Worm (Caenorhabditis elegans) whole organism, L4 larva: ENCODE data around the gene H03A11.13.

ENCODE experiments used
- D1046.2 ChIP-seq: fragments of 200-800 bp; sonication (Bioruptor generic); IDR thresholded peaks from 2 replicates; pipeline ENCODE4 v1.3.6; 2022; ENCODE audit warnings: missing genetic modification characterization, missing compliant biosample characterization
- F10B5.3 ChIP-seq: sonication (generic microtip); optimal IDR thresholded peaks from 2 replicates; lab custom pipeline; 2016; ENCODE audit warnings: mild to moderate bottlenecking, missing genetic modification characterization, missing compliant biosample characterization
- F26F4.8 ChIP-seq: fragments of 200-800 bp; sonication (Bioruptor generic); conservative IDR thresholded peaks from 2 replicates; pipeline ENCODE4 v1.3.6; 2022; ENCODE audit warnings: missing genetic modification characterization, missing compliant biosample characterization
- F49E8.2 ChIP-seq: sonication (generic microtip); optimal IDR thresholded peaks from 2 replicates; lab custom pipeline; 2016; ENCODE audit warnings: missing compliant biosample characterization, mild to moderate bottlenecking, missing genetic modification characterization, borderline replicate concordance
- T26A8.4 ChIP-seq: fragments of 200-800 bp; sonication (Bioruptor generic); IDR thresholded peaks from 2 replicates; pipeline ENCODE4 v1.3.6; 2022; ENCODE audit warnings: missing genetic modification characterization, missing compliant biosample characterization
- Y75B8A.6 ChIP-seq: fragments of 200-800 bp; sonication (Bioruptor generic); IDR thresholded peaks from 2 replicates; pipeline ENCODE4 v1.3.6; 2022; ENCODE audit warnings: missing genetic modification reagents, missing genetic modification characterization, missing compliant biosample characterization
- ZK546.5 ChIP-seq, 2 experiments: sonication (generic microtip); optimal IDR thresholded peaks; 2 replicates each; lab custom pipeline; 2017; ENCODE audit warnings: missing biosample characterization in 2 of 2, missing genetic modification characterization in 2 of 2
- aha-1 ChIP-seq: fragments of 150-350 bp; peaks from one replicate; lab custom pipeline; 2014; ENCODE audit warnings: missing biosample characterization, missing genetic modification characterization
- aly-2 ChIP-seq: sonication (generic microtip); optimal IDR thresholded peaks from 2 replicates; lab custom pipeline; 2018; ENCODE audit warnings: missing biosample characterization, missing genetic modification characterization
- ceh-32 ChIP-seq: sonication (generic microtip); optimal IDR thresholded peaks from 2 replicates; lab custom pipeline; 2016; ENCODE audit warnings: mild to moderate bottlenecking, missing genetic modification characterization, missing compliant biosample characterization; ENCODE audit not compliant: poor library complexity
- ctbp-1 ChIP-seq: fragments of 200-800 bp; sonication (Bioruptor generic); IDR thresholded peaks from 2 replicates; pipeline ENCODE4 v1.3.6; 2022; ENCODE audit warnings: missing genetic modification reagents, missing genetic modification characterization, missing compliant biosample characterization
- daf-12 ChIP-seq: fragments of 150-350 bp; optimal IDR thresholded peaks from 2 replicates; lab custom pipeline; 2014; ENCODE audit warnings: missing biosample characterization, missing genetic modification reagents, missing genetic modification characterization
- daf-16 ChIP-seq, 3 experiments: sonication (generic microtip); optimal IDR thresholded peaks; 2 replicates each; lab custom pipeline; 2016 to 2017; ENCODE audit warnings: missing genetic modification characterization in 3 of 3, missing genetic modification reagents in 3 of 3, mild to moderate bottlenecking in 2 of 3, missing compliant biosample characterization in 2 of 3, missing biosample characterization in 1 of 3, moderate library complexity in 1 of 3
- daf-19 ChIP-seq: fragments of 200-800 bp; sonication (Bioruptor generic); conservative IDR thresholded peaks from 2 replicates; pipeline ENCODE4 v1.3.6; 2022; ENCODE audit warnings: missing genetic modification characterization, missing compliant biosample characterization
- daf-8 ChIP-seq: fragments of 200-800 bp; sonication (Bioruptor generic); IDR thresholded peaks from 2 replicates; pipeline ENCODE4 v1.3.6; 2022; ENCODE audit warnings: missing genetic modification characterization, missing compliant biosample characterization
- dmd-6 ChIP-seq: fragments of 200-800 bp; sonication (Bioruptor generic); IDR thresholded peaks from 2 replicates; pipeline ENCODE4 v1.3.6; 2022; ENCODE audit warnings: missing genetic modification reagents, missing genetic modification characterization, missing compliant biosample characterization
- duxl-1 ChIP-seq: sonication (generic microtip); optimal IDR thresholded peaks from 2 replicates; lab custom pipeline; 2016; ENCODE audit warnings: mild to moderate bottlenecking, missing genetic modification characterization, moderate library complexity, missing compliant biosample characterization; ENCODE audit not compliant: poor library complexity
- dve-1 ChIP-seq: sonication (generic microtip); optimal IDR thresholded peaks from 2 replicates; lab custom pipeline; 2017; ENCODE audit warnings: antibody characterized with exemption, mild to moderate bottlenecking, missing genetic modification characterization, missing compliant biosample characterization; ENCODE audit not compliant: insufficient read depth
- egl-43 ChIP-seq: fragments of 200-800 bp; sonication (Bioruptor generic); IDR thresholded peaks from 2 replicates; pipeline ENCODE4 v1.3.6; 2022; ENCODE audit warnings: missing genetic modification reagents, missing genetic modification characterization, missing compliant biosample characterization
- fkh-10 ChIP-seq: fragments of 150-350 bp; optimal IDR thresholded peaks from 2 replicates; lab custom pipeline; 2014; ENCODE audit warnings: missing biosample characterization, missing genetic modification reagents, missing genetic modification characterization
- hlh-30 ChIP-seq: sonication (generic microtip); optimal IDR thresholded peaks from 2 replicates; lab custom pipeline; 2017; ENCODE audit warnings: antibody characterized with exemption, mild to moderate bottlenecking, missing genetic modification characterization, missing compliant biosample characterization; ENCODE audit not compliant: insufficient read depth
- jun-1 ChIP-seq: fragments of 150-350 bp; optimal IDR thresholded peaks from 2 replicates; lab custom pipeline; 2014; ENCODE audit warnings: missing biosample characterization, missing genetic modification reagents, missing genetic modification characterization
- lim-7 ChIP-seq: fragments of 200-800 bp; sonication (Bioruptor generic); IDR thresholded peaks from 2 replicates; pipeline ENCODE4 v1.3.6; 2022; ENCODE audit warnings: missing genetic modification characterization, missing compliant biosample characterization
- lin-1 ChIP-seq: fragments of 200-800 bp; sonication (Bioruptor generic); IDR thresholded peaks from 2 replicates; pipeline ENCODE4 v1.3.6; 2022; ENCODE audit warnings: missing genetic modification reagents, missing genetic modification characterization, missing compliant biosample characterization
- lin-38 ChIP-seq: fragments of 200-800 bp; sonication (Bioruptor generic); IDR thresholded peaks from 2 replicates; pipeline ENCODE4 v1.3.6; 2022; ENCODE audit warnings: missing genetic modification reagents, missing genetic modification characterization, missing compliant biosample characterization
- lin-39 ChIP-seq: fragments of 150-350 bp; optimal IDR thresholded peaks from 2 replicates; lab custom pipeline; 2014; ENCODE audit warnings: missing biosample characterization, missing genetic modification reagents, missing genetic modification characterization
- mes-2 ChIP-seq: sonication (generic microtip); optimal IDR thresholded peaks from 2 replicates; lab custom pipeline; 2016; ENCODE audit warnings: missing genotype, mild to moderate bottlenecking, missing genetic modification characterization, missing compliant biosample characterization; ENCODE audit not compliant: poor library complexity, severe bottlenecking
- mxl-3 ChIP-seq: fragments of 200-800 bp; sonication (Bioruptor generic); optimal IDR thresholded peaks from 2 replicates; lab custom pipeline; 2018; ENCODE audit warnings: mild to moderate bottlenecking, missing genetic modification characterization, missing compliant biosample characterization
- nhr-28 ChIP-seq: fragments of 150-350 bp; optimal IDR thresholded peaks from 2 replicates; lab custom pipeline; 2014; ENCODE audit warnings: missing biosample characterization, missing genetic modification characterization
- nhr-42 ChIP-seq: fragments of 200-800 bp; sonication (Bioruptor generic); IDR thresholded peaks from 2 replicates; pipeline ENCODE4 v1.3.6; 2022; ENCODE audit warnings: missing genetic modification characterization, missing compliant biosample characterization
- nhr-77 ChIP-seq: fragments of 150-350 bp; optimal IDR thresholded peaks from 2 replicates; lab custom pipeline; 2014; ENCODE audit warnings: missing biosample characterization, missing genetic modification characterization
- pha-4 ChIP-seq, 2 experiments: fragments of 150-350 bp in 1 of 2; fragments of 200-800 bp in 1 of 2; sonication (Bioruptor generic) in 1 of 2; IDR thresholded peaks in 1 of 2; optimal IDR thresholded peaks in 1 of 2; 2 replicates each; pipeline versions ENCODE4 v1.3.6 to Lab custom; 2014 to 2022; ENCODE audit warnings: missing genetic modification characterization in 2 of 2, missing genetic modification reagents in 2 of 2, missing biosample characterization in 1 of 2, missing compliant biosample characterization in 1 of 2
- php-3 ChIP-seq: fragments of 200-800 bp; sonication (Bioruptor generic); IDR thresholded peaks from 2 replicates; pipeline ENCODE4 v1.3.6; 2022; ENCODE audit warnings: missing genetic modification reagents, missing genetic modification characterization, missing compliant biosample characterization
- pqm-1 ChIP-seq: sonication (generic microtip); optimal IDR thresholded peaks from 2 replicates; lab custom pipeline; 2017; ENCODE audit warnings: missing biosample characterization, missing genetic modification characterization
- sdz-12 ChIP-seq: fragments of 200-800 bp; sonication (Bioruptor generic); optimal IDR thresholded peaks from 2 replicates; lab custom pipeline; 2018; ENCODE audit warnings: mild to moderate bottlenecking, missing genetic modification characterization, missing compliant biosample characterization
- set-16 ChIP-seq: fragments of 200-800 bp; sonication (Bioruptor generic); IDR thresholded peaks from 2 replicates; pipeline ENCODE4 v1.3.6; 2022; ENCODE audit warnings: missing genetic modification reagents, missing genetic modification characterization, missing compliant biosample characterization
- snpc-1.2 ChIP-seq: fragments of 200-800 bp; sonication (Bioruptor generic); IDR thresholded peaks from 2 replicates; pipeline ENCODE4 v1.3.6; 2022; ENCODE audit warnings: missing genetic modification reagents, missing genetic modification characterization, missing compliant biosample characterization
- snpc-4 ChIP-seq: fragments of 150-350 bp; optimal IDR thresholded peaks from 2 replicates; lab custom pipeline; 2014; ENCODE audit warnings: missing biosample characterization, missing genetic modification characterization
- tra-1 ChIP-seq: fragments of 200-800 bp; sonication (Bioruptor generic); IDR thresholded peaks from 2 replicates; pipeline ENCODE4 v1.3.6; 2022; ENCODE audit warnings: missing genetic modification reagents, missing genetic modification characterization, missing compliant biosample characterization
- unc-62 ChIP-seq, 3 experiments: fragments of 150-350 bp in 1 of 3; sonication (generic microtip); optimal IDR thresholded peaks in 2 of 3; peaks in 1 of 3; 1 replicate in 1 of 3; 2 replicates in 2 of 3; lab custom pipeline; 2014 to 2017; ENCODE audit warnings: missing biosample characterization in 3 of 3, missing genetic modification characterization in 3 of 3, missing genetic modification reagents in 3 of 3, missing genotype in 1 of 3
- vab-7 ChIP-seq: fragments of 200-800 bp; sonication (Bioruptor generic); IDR thresholded peaks from 2 replicates; pipeline ENCODE4 v1.3.6; 2022; ENCODE audit warnings: missing genetic modification reagents, missing genetic modification characterization, missing compliant biosample characterization
- zag-1 ChIP-seq: fragments of 150-350 bp; optimal IDR thresholded peaks from 2 replicates; lab custom pipeline; 2014; ENCODE audit warnings: missing biosample characterization, missing genetic modification characterization
- zip-11 ChIP-seq: fragments of 200-800 bp; sonication (Bioruptor generic); IDR thresholded peaks from 2 replicates; pipeline ENCODE4 v1.3.6; 2022; ENCODE audit warnings: missing genetic modification characterization, missing compliant biosample characterization

H03A11.13 gene

ce11 chrX:15233684-15234083, 20.7 kb upstream of the H03A11.13 start:
- no peak for TF ChIP-seq daf-19 (GFP tag; lab: Robert Waterston, UW)
- no peak for TF ChIP-seq lin-1
- no peak for TF ChIP-seq ctbp-1 (GFP tag; lab: Robert Waterston, UW)
- TF ChIP-seq aha-1 (tag; lab: Kevin White, UChicago), result no peak
- no peak for TF ChIP-seq daf-16 (GFP tag; optimal IDR thresholded peaks at IDR 0.05; lab: Kevin White, UChicago)
- TF ChIP-seq daf-16 (tag; optimal IDR thresholded peaks at IDR 0.05; lab: Kevin White, UChicago), result peak; percentile 44
- no peak for TF ChIP-seq pha-4 (GFP tag; IDR thresholded peaks at IDR 0.05; lab: Robert Waterston, UW)
- no peak for TF ChIP-seq pha-4 (tag; optimal IDR thresholded peaks at IDR 0.05; lab: Kevin White, UChicago)
- peak in 1 of 2 experiments; percentile 46 for TF ChIP-seq unc-62 (GFP tag; optimal IDR thresholded peaks at IDR 0.05 in 1 of 2; lab: Kevin White, UChicago)
- no peak for TF ChIP-seq unc-62 (tag; optimal IDR thresholded peaks at IDR 0.05; lab: Kevin White, UChicago)
- TF ChIP-seq nhr-28, result peak; percentile 7
- no peak for TF ChIP-seq jun-1 (tag; lab: Kevin White, UChicago)
- TF ChIP-seq zag-1 (tag; lab: Kevin White, UChicago), result no peak
- TF ChIP-seq duxl-1 (tag; lab: Kevin White, UChicago), result no peak

- TF ChIP-seq F49E8.2 (tag; lab: Kevin White, UChicago), result no peak
- TF ChIP-seq aha-1 (tag; lab: Kevin White, UChicago), result peak; percentile 93
- no peak for TF ChIP-seq ZK546.5 (tag; optimal IDR thresholded peaks at IDR 0.05; lab: Kevin White, UChicago)
- TF ChIP-seq zip-11 (GFP tag; lab: Robert Waterston, UW), result no peak
- peak; percentile 24 for TF ChIP-seq fkh-10
These were observed 18.8 kb upstream of the H03A11.13 start for ce11 chrX:15231800-15232199.

DNA sequence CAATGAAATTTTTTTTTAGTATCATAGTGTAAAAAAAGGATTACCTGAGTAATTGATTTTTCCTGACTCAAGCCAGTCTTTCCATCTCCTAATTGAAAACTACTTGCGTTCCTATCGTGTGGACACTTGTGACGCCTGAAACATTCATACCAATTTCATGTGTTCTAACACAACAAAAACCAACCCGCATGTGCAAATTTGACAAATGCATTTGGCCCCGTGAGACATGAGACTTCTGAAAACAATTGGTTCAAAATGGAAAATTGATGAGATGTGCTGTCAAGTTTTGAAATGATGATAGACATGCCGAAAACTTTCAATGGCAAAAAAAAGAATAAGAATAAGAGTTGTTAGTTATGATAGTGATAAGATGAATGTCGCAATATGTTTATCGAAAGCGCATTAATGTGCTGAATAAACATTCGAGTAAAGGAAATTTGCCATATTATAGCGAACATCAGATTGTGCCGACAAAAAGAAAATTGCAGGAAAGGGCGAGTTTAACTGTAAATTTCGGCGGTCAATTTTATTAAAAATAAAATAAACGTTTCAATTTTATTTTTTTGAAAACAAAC, 17.4 kb upstream of the H03A11.13 start, which contains the start of gene H03A11.2:
Gene H03A11.2, minus strand, starts transcription at position 252 of the 575 bp plus-strand sequence.
- TF ChIP-seq D1046.2 (GFP tag; lab: Robert Waterston, UW), result no peak
- no peak for TF ChIP-seq snpc-1.2 (GFP tag; lab: Robert Waterston, UW)
- TF ChIP-seq tra-1 (GFP tag; lab: Robert Waterston, UW), result 0 out of 2 replicates have a peak, but pooled peaks have one; percentile 32
- TF ChIP-seq php-3 (GFP tag; lab: Robert Waterston, UW), result peak; percentile 56; the same call in 1 of the 2 replicates
- no peak for TF ChIP-seq lim-7
- TF ChIP-seq snpc-4 (tag; lab: Kevin White, UChicago), result no peak
- TF ChIP-seq nhr-42 (GFP tag; lab: Robert Waterston, UW), result no peak
- peak; percentile 48 for TF ChIP-seq dmd-6 (GFP tag; lab: Robert Waterston, UW)
- no peak for TF ChIP-seq egl-43
- TF ChIP-seq dve-1 (tag; lab: Kevin White, UChicago), result peak; percentile 9
- no peak for TF ChIP-seq aly-2 (tag; lab: Kevin White, UChicago)
- TF ChIP-seq lin-39, result no peak
- no peak for TF ChIP-seq T26A8.4
- TF ChIP-seq pqm-1 (tag; lab: Kevin White, UChicago), result peak; percentile 41
- no peak for TF ChIP-seq sdz-12 (GFP tag; lab: Kevin White, UChicago)
- TF ChIP-seq nhr-28, result no peak
- TF ChIP-seq lin-38 (GFP tag; lab: Robert Waterston, UW), result no peak
- no peak for TF ChIP-seq set-16
- TF ChIP-seq aha-1 (tag; lab: Kevin White, UChicago), result peak; percentile 48
- TF ChIP-seq vab-7 (GFP tag; lab: Robert Waterston, UW), result no peak
- no peak for TF ChIP-seq F26F4.8 (GFP tag; lab: Robert Waterston, UW)
- no peak for TF ChIP-seq unc-62 (GFP tag; optimal IDR thresholded peaks at IDR 0.05 in 1 of 2; lab: Kevin White, UChicago)
- no peak for TF ChIP-seq unc-62 (tag; optimal IDR thresholded peaks at IDR 0.05; lab: Kevin White, UChicago)
- no peak for TF ChIP-seq mes-2 (tag; lab: Kevin White, UChicago)
- no peak for TF ChIP-seq ceh-32 (tag; lab: Kevin White, UChicago)
- no peak for TF ChIP-seq daf-8
- no peak for TF ChIP-seq daf-12 (tag; lab: Kevin White, UChicago)
- TF ChIP-seq jun-1 (tag; lab: Kevin White, UChicago), result no peak
- TF ChIP-seq mxl-3, result no peak
- peak; percentile 62 for TF ChIP-seq hlh-30
- TF ChIP-seq daf-16 (GFP tag; optimal IDR thresholded peaks at IDR 0.05; lab: Kevin White, UChicago), result no peak
- TF ChIP-seq daf-16 (tag; optimal IDR thresholded peaks at IDR 0.05; lab: Kevin White, UChicago), result peak; percentile 68
- no peak for TF ChIP-seq Y75B8A.6
- no peak for TF ChIP-seq F10B5.3 (tag; lab: Kevin White, UChicago)
- TF ChIP-seq nhr-77 (tag; lab: Kevin White, UChicago), result no peak
